Worm (Caenorhabditis elegans) whole organism, L4 larva: Measurements from ENCODE around the gene sec-23.
A peak's percentile ranks its signal among the peaks of the same experiment; 100 is the strongest.

Source experiments
- F10B5.3 ChIP-seq: sonication (generic microtip); optimal IDR thresholded peaks from 2 replicates; lab custom pipeline; 2016; ENCODE audit warnings: mild to moderate bottlenecking, missing genetic modification characterization, missing compliant biosample characterization
- F44E2.7 ChIP-seq: fragments of 200-800 bp; sonication (Bioruptor generic); IDR thresholded peaks from 2 replicates; pipeline ENCODE4 v2.1.2; 2022; ENCODE audit warnings: missing genetic modification characterization, missing compliant biosample characterization
- ZK546.5 ChIP-seq, 2 experiments: sonication (generic microtip); optimal IDR thresholded peaks; 2 replicates each; lab custom pipeline; 2017; ENCODE audit warnings: missing biosample characterization in 2 of 2, missing genetic modification characterization in 2 of 2
- attf-4 ChIP-seq: sonication (generic microtip); optimal IDR thresholded peaks from 3 replicates; lab custom pipeline; 2017; ENCODE audit warnings: missing biosample characterization, missing genetic modification characterization
- ceh-28 ChIP-seq: fragments of 150-350 bp; optimal IDR thresholded peaks from 2 replicates; lab custom pipeline; 2014; ENCODE audit warnings: missing biosample characterization, missing genetic modification reagents, missing genetic modification characterization
- ceh-32 ChIP-seq: sonication (generic microtip); optimal IDR thresholded peaks from 2 replicates; lab custom pipeline; 2016; ENCODE audit warnings: mild to moderate bottlenecking, missing genetic modification characterization, missing compliant biosample characterization; ENCODE audit not compliant: poor library complexity
- ceh-82 ChIP-seq: sonication (generic microtip); optimal IDR thresholded peaks from 2 replicates; lab custom pipeline; 2017; ENCODE audit warnings: missing biosample characterization, missing genetic modification characterization
- ctbp-1 ChIP-seq: fragments of 200-800 bp; sonication (Bioruptor generic); IDR thresholded peaks from 2 replicates; pipeline ENCODE4 v1.3.6; 2022; ENCODE audit warnings: missing genetic modification reagents, missing genetic modification characterization, missing compliant biosample characterization
- dmd-6 ChIP-seq: fragments of 200-800 bp; sonication (Bioruptor generic); IDR thresholded peaks from 2 replicates; pipeline ENCODE4 v1.3.6; 2022; ENCODE audit warnings: missing genetic modification reagents, missing genetic modification characterization, missing compliant biosample characterization
- dmd-8 ChIP-seq: fragments of 200-800 bp; sonication (Bioruptor generic); IDR thresholded peaks from 2 replicates; pipeline ENCODE4 v1.3.6; 2022; ENCODE audit warnings: missing genetic modification characterization, missing compliant biosample characterization
- egl-43 ChIP-seq: fragments of 200-800 bp; sonication (Bioruptor generic); IDR thresholded peaks from 2 replicates; pipeline ENCODE4 v1.3.6; 2022; ENCODE audit warnings: missing genetic modification reagents, missing genetic modification characterization, missing compliant biosample characterization
- hlh-30 ChIP-seq: sonication (generic microtip); optimal IDR thresholded peaks from 2 replicates; lab custom pipeline; 2017; ENCODE audit warnings: antibody characterized with exemption, mild to moderate bottlenecking, missing genetic modification characterization, missing compliant biosample characterization; ENCODE audit not compliant: insufficient read depth
- lin-38 ChIP-seq: fragments of 200-800 bp; sonication (Bioruptor generic); IDR thresholded peaks from 2 replicates; pipeline ENCODE4 v1.3.6; 2022; ENCODE audit warnings: missing genetic modification reagents, missing genetic modification characterization, missing compliant biosample characterization
- madf-5 ChIP-seq, 2 experiments: fragments of 200-800 bp; sonication (Bioruptor generic); IDR thresholded peaks; 2 replicates each; pipeline ENCODE4 v1.3.6; 2022; ENCODE audit warnings: missing compliant biosample characterization in 2 of 2, missing genetic modification characterization in 2 of 2
- madf-9 ChIP-seq: fragments of 200-800 bp; sonication (Bioruptor generic); conservative IDR thresholded peaks from 2 replicates; pipeline ENCODE4 v1.3.6; 2022; ENCODE audit warnings: missing genetic modification reagents, missing genetic modification characterization, missing compliant biosample characterization
- mdl-1 ChIP-seq, 2 experiments: fragments of 150-350 bp in 1 of 2; sonication (generic microtip) in 1 of 2; optimal IDR thresholded peaks; 2 replicates each; lab custom pipeline; 2014 to 2017; ENCODE audit warnings: missing biosample characterization in 2 of 2, missing genetic modification characterization in 2 of 2
- nhr-10 ChIP-seq: fragments of 150-350 bp; optimal IDR thresholded peaks from 2 replicates; lab custom pipeline; 2014; ENCODE audit warnings: missing biosample characterization, missing genetic modification characterization
- nhr-111 ChIP-seq: fragments of 200-800 bp; sonication (Bioruptor generic); optimal IDR thresholded peaks from 2 replicates; lab custom pipeline; 2018; ENCODE audit warnings: mild to moderate bottlenecking, missing genetic modification characterization, missing compliant biosample characterization
- nhr-42 ChIP-seq: fragments of 200-800 bp; sonication (Bioruptor generic); IDR thresholded peaks from 2 replicates; pipeline ENCODE4 v1.3.6; 2022; ENCODE audit warnings: missing genetic modification characterization, missing compliant biosample characterization
- nhr-76 ChIP-seq: fragments of 150-350 bp; optimal IDR thresholded peaks from 2 replicates; lab custom pipeline; 2014; ENCODE audit warnings: missing biosample characterization, missing genetic modification characterization
- pha-4 ChIP-seq, 2 experiments: fragments of 150-350 bp in 1 of 2; fragments of 200-800 bp in 1 of 2; sonication (Bioruptor generic) in 1 of 2; IDR thresholded peaks in 1 of 2; optimal IDR thresholded peaks in 1 of 2; 2 replicates each; pipeline versions ENCODE4 v1.3.6 to Lab custom; 2014 to 2022; ENCODE audit warnings: missing genetic modification characterization in 2 of 2, missing genetic modification reagents in 2 of 2, missing biosample characterization in 1 of 2, missing compliant biosample characterization in 1 of 2
- php-3 ChIP-seq: fragments of 200-800 bp; sonication (Bioruptor generic); IDR thresholded peaks from 2 replicates; pipeline ENCODE4 v1.3.6; 2022; ENCODE audit warnings: missing genetic modification reagents, missing genetic modification characterization, missing compliant biosample characterization
- pqm-1 ChIP-seq: sonication (generic microtip); optimal IDR thresholded peaks from 2 replicates; lab custom pipeline; 2017; ENCODE audit warnings: missing biosample characterization, missing genetic modification characterization
- set-16 ChIP-seq: fragments of 200-800 bp; sonication (Bioruptor generic); IDR thresholded peaks from 2 replicates; pipeline ENCODE4 v1.3.6; 2022; ENCODE audit warnings: missing genetic modification reagents, missing genetic modification characterization, missing compliant biosample characterization
- snpc-1.2 ChIP-seq: fragments of 200-800 bp; sonication (Bioruptor generic); IDR thresholded peaks from 2 replicates; pipeline ENCODE4 v1.3.6; 2022; ENCODE audit warnings: missing genetic modification reagents, missing genetic modification characterization, missing compliant biosample characterization
- spr-1 ChIP-seq: sonication (generic microtip); optimal IDR thresholded peaks from 2 replicates; lab custom pipeline; 2016; ENCODE audit warnings: mild to moderate bottlenecking, missing genetic modification characterization, missing compliant biosample characterization
- unc-130 ChIP-seq: sonication (generic microtip); optimal IDR thresholded peaks from 2 replicates; lab custom pipeline; 2016; ENCODE audit warnings: missing genetic modification reagents, missing genetic modification characterization, missing compliant biosample characterization
- vab-7 ChIP-seq: fragments of 200-800 bp; sonication (Bioruptor generic); IDR thresholded peaks from 2 replicates; pipeline ENCODE4 v1.3.6; 2022; ENCODE audit warnings: missing genetic modification reagents, missing genetic modification characterization, missing compliant biosample characterization
- ztf-7 ChIP-seq: fragments of 150-350 bp; optimal IDR thresholded peaks from 2 replicates; lab custom pipeline; 2014; ENCODE audit warnings: missing biosample characterization, missing genetic modification characterization

The sec-23 gene

DNA sequence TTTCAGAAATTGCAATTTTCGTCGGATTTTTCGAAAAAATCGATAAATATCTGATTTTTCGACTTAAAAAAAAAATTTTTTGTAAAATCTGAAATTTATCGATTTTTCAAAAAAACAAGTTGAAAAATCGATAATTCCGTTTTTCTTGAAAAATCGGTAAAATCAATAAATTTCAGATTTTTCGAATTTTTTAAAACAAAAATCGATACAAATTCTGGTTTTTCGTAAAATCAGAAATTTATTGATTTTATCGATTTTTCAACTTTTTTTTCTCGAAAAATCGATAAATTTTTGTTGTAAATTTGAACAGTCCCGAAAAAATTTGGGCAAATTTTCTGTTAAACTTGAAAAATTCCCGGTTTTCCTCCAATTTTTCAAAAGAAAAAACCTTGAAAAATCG lies 13.4 kb downstream of the sec-23 start:
- TF ChIP-seq lin-38 (GFP tag; lab: Robert Waterston, UW) (no peak), ceh-28 (peak; percentile 84), egl-43 (GFP tag; lab: Robert Waterston, UW) (no peak), snpc-1.2 (GFP tag; lab: Robert Waterston, UW) (no peak), hlh-30 (tag; lab: Kevin White, UChicago) (no peak), php-3 (GFP tag; lab: Robert Waterston, UW) (no peak), nhr-76 (no peak)

- TF ChIP-seq nhr-10 (tag; lab: Kevin White, UChicago) (no peak), ceh-28 (peak; percentile 100), F44E2.7 (GFP tag; lab: Robert Waterston, UW) (peak; percentile 90; the same call in 1 of the 2 replicates)
These were observed 14.2 kb downstream of the sec-23 start for ce11 chrV:20105210-20105793.

DNA sequence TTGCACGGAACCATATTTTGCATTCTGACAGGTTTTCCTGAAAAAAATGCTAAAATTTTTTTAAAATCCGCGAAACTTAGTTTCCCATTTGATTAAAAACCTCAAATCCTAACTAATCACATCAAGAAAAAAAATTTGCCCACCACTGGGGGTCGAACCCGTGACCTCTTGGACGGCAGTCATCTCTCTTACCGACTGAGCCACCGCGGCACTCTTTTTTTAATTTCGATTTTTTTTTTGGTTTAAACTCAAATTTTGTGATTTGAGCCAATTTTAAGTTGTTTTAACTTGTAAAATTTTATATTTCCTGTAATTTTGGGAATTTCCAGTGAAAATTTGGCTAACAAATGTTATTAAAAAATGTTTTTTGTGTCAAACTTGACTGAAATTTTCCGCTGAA lies 28.7 kb downstream of the sec-23 start:
- TF ChIP-seq dmd-8 (no peak), ztf-7 (no peak), F10B5.3 (tag; lab: Kevin White, UChicago) (no peak), ctbp-1 (no peak), F44E2.7 (GFP tag; lab: Robert Waterston, UW) (no peak), ZK546.5 (tag; optimal IDR thresholded peaks at IDR 0.05; lab: Kevin White, UChicago) (no peak), madf-9 (GFP tag; lab: Robert Waterston, UW) (no peak), attf-4 (tag; lab: Kevin White, UChicago) (no peak), ceh-32 (no peak), nhr-111 (GFP tag; lab: Kevin White, UChicago) (no peak), mdl-1 (tag; optimal IDR thresholded peaks at IDR 0.05; lab: Kevin White, UChicago) (no peak), dmd-6 (GFP tag; lab: Robert Waterston, UW) (no peak)

- TF ChIP-seq unc-130 (GFP tag; lab: Kevin White, UChicago) (no peak), set-16 (GFP tag; lab: Robert Waterston, UW) (peak; percentile 70), pha-4 (GFP tag; IDR thresholded peaks at IDR 0.05; lab: Robert Waterston, UW) (0 out of 2 replicates have a peak, but pooled peaks have one; percentile 19), pha-4 (tag; optimal IDR thresholded peaks at IDR 0.05; lab: Kevin White, UChicago) (no peak)
These were observed 29.6 kb downstream of the sec-23 start, which contains the start of gene ncx-1 for ce11 chrV:20120623-20121165. Gene ncx-1, minus strand, starts transcription at chrV:20120673.

DNA sequence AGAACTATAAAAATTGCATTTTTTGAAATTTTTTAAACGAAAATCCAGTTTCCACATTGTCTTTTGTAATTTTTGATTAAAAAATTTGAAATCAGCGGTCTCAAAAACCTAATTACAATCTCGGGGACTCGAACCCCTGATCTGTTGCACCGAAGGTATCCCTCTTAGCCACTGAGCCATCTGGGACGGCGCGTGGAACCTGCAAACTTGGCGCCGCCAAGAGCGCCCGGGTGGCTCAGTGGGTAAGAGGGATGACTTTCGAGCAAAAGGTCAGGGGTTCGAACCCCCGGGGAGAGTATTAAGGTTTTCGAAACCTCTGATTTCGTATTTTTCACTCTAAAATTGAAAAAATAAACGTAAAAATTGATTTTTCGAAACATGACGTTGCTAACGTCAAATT lies 31.9 kb downstream of the sec-23 start:
- TF ChIP-seq ceh-82 (tag; lab: Kevin White, UChicago) (no peak), set-16 (GFP tag; lab: Robert Waterston, UW) (peak; percentile 69), nhr-42 (GFP tag; lab: Robert Waterston, UW) (0 out of 2 replicates have a peak, but pooled peaks have one; percentile 31), pqm-1 (tag; lab: Kevin White, UChicago) (no peak)

DNA sequence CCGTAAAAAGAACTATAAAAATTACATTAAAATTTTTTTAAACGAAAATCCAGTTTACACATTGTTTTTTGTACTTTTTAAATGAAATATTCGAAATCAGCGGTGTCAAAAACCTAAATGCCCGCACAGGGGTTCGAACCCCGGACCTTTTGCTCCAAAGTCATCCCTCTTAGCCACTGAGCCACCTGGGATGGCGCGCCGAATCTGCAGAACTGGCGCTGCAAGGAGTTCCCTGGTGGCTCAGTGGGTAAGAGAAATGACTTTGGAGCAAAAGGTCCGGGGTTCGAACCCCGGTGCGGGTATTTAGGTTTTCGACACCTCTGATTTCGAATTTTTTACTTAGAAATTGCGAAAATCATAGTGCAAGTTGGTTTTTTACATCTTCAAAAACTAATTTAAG lies 32.6 kb downstream of the sec-23 start:
- TF ChIP-seq pqm-1 (tag; lab: Kevin White, UChicago) (no peak), F44E2.7 (GFP tag; lab: Robert Waterston, UW) (0 out of 2 replicates have a peak, but pooled peaks have one; percentile 55), spr-1 (no peak), vab-7 (0 out of 2 replicates have a peak, but pooled peaks have one; percentile 10), set-16 (GFP tag; lab: Robert Waterston, UW) (peak; percentile 39; the same call in 1 of the 2 replicates), madf-5 (GFP tag; IDR thresholded peaks at IDR 0.05; lab: Robert Waterston, UW) (0 out of 4 replicates have a peak, but pooled peaks of 1 of the 2 experiments have one; percentile 30)
- TF ChIP-seq, all 104 proteins: peak for 4
